Fruit fly (Drosophila melanogaster) whole organism, wandering third instar larva: Measurements from ENCODE around the gene CG2816.

Experiments used
- Abd-B ChIP-seq: fragments of >200 bp; optimal IDR thresholded peaks from 2 replicates; lab custom pipeline; 2017; ENCODE audit warnings: missing biosample characterization, missing genetic modification characterization
- CG32264 ChIP-seq: fragments of 200-800 bp; sonication (Bioruptor generic); optimal IDR thresholded peaks from 2 replicates; lab custom pipeline; 2016; ENCODE audit warnings: missing biosample characterization, missing genetic modification characterization
- CG9705 ChIP-seq: fragments of 200-800 bp; sonication (Bioruptor generic); optimal IDR thresholded peaks from 2 replicates; lab custom pipeline; 2018; ENCODE audit warnings: missing biosample characterization, mild to moderate bottlenecking, missing genetic modification characterization
- CrebA ChIP-seq: fragments of 200-800 bp; sonication (Bioruptor generic); optimal IDR thresholded peaks from 2 replicates; lab custom pipeline; 2016; ENCODE audit warnings: missing biosample characterization, mild to moderate bottlenecking, missing genetic modification characterization, borderline replicate concordance
- Dfd ChIP-seq: fragments of >200 bp; optimal IDR thresholded peaks from 2 replicates; lab custom pipeline; 2017; ENCODE audit warnings: missing biosample characterization, missing genetic modification characterization
- GATAd ChIP-seq: sonication (Bioruptor generic); optimal IDR thresholded peaks from 2 replicates; lab custom pipeline; 2016; ENCODE audit warnings: missing biosample characterization, missing genetic modification characterization
- HLH106 ChIP-seq: fragments of 200-800 bp; optimal IDR thresholded peaks from 3 replicates; lab custom pipeline; 2019; ENCODE audit warnings: missing biosample characterization, mild to moderate bottlenecking, missing genetic modification characterization, moderate library complexity
- Hnf4 ChIP-seq: fragments of 200-800 bp; sonication (Bioruptor generic); optimal IDR thresholded peaks from 2 replicates; lab custom pipeline; 2016; ENCODE audit warnings: missing biosample characterization, mild to moderate bottlenecking, missing genetic modification characterization
- Hr78 ChIP-seq: fragments of >200 bp; optimal IDR thresholded peaks from 2 replicates; lab custom pipeline; 2017; ENCODE audit warnings: missing biosample characterization, missing genetic modification characterization
- Hr83 ChIP-seq: fragments of 200-300 bp; sonication (Bioruptor generic); optimal IDR thresholded peaks from 2 replicates; lab custom pipeline; 2016; ENCODE audit warnings: missing biosample characterization, mild to moderate bottlenecking, missing genetic modification characterization, moderate library complexity; ENCODE audit not compliant: poor library complexity, severe bottlenecking
- Jra ChIP-seq: sonication (Bioruptor generic); optimal IDR thresholded peaks from 2 replicates; lab custom pipeline; 2016; ENCODE audit warnings: missing biosample characterization, missing genetic modification characterization
- Mio ChIP-seq: sonication (Bioruptor generic); optimal IDR thresholded peaks from 2 replicates; lab custom pipeline; 2016; ENCODE audit warnings: missing biosample characterization, missing genetic modification characterization
- Myc ChIP-seq: fragments of >200 bp; optimal IDR thresholded peaks from 2 replicates; lab custom pipeline; 2017
- N ChIP-seq: fragments of >200 bp; optimal IDR thresholded peaks from 2 replicates; lab custom pipeline; 2018; ENCODE audit warnings: missing biosample characterization, missing external identifiers, missing genetic modification characterization
- OdsH ChIP-seq: fragments of 200-800 bp; sonication (Bioruptor generic); optimal IDR thresholded peaks from 2 replicates; lab custom pipeline; 2016; ENCODE audit warnings: missing biosample characterization, mild to moderate bottlenecking, missing genetic modification characterization
- Sp1 ChIP-seq: fragments of 200-800 bp; sonication (Bioruptor generic); optimal IDR thresholded peaks from 3 replicates; lab custom pipeline; 2019; ENCODE audit warnings: missing biosample characterization, mild to moderate bottlenecking, missing genetic modification characterization, moderate library complexity
- br ChIP-seq: fragments of 200-800 bp; sonication (Bioruptor generic); optimal IDR thresholded peaks from 2 replicates; lab custom pipeline; 2016; ENCODE audit warnings: missing biosample characterization, missing genetic modification characterization
- brk ChIP-seq: fragments of 200-800 bp; sonication (Bioruptor generic); optimal IDR thresholded peaks from 2 replicates; lab custom pipeline; 2016; ENCODE audit warnings: missing biosample characterization, mild to moderate bottlenecking, missing genetic modification characterization
- dl ChIP-seq, 2 experiments: fragments of 175-275, 200-275 bp in 1 of 2; fragments of 200-275 bp in 1 of 2; sonication (Bioruptor generic); optimal IDR thresholded peaks; lab custom pipeline; 2018; ENCODE audit warnings: mild to moderate bottlenecking in 2 of 2, missing biosample characterization in 2 of 2, missing genetic modification characterization in 2 of 2, moderate library complexity in 2 of 2; ENCODE audit not compliant: partially characterized antibody in 2 of 2, insufficient read depth in 1 of 2
- dmrt93B ChIP-seq: fragments of 200-800 bp; sonication (Bioruptor generic); optimal IDR thresholded peaks from 2 replicates; lab custom pipeline; 2018; ENCODE audit warnings: missing biosample characterization, mild to moderate bottlenecking, missing genetic modification characterization
- dsf ChIP-seq: sonication (Bioruptor generic); optimal IDR thresholded peaks from 2 replicates; lab custom pipeline; 2016; ENCODE audit warnings: missing biosample characterization, missing genetic modification characterization, borderline replicate concordance
- ey ChIP-seq: fragments of 200-800 bp; sonication (Bioruptor generic); optimal IDR thresholded peaks from 2 replicates; lab custom pipeline; 2016; ENCODE audit warnings: missing biosample characterization, missing genetic modification characterization
- foxo ChIP-seq, 2 experiments: fragments of 200-800 bp; sonication (Bioruptor generic); optimal IDR thresholded peaks; 2 replicates in 1 of 2; 3 replicates in 1 of 2; lab custom pipeline; 2016 to 2017; ENCODE audit warnings: missing biosample characterization in 2 of 2, missing genetic modification characterization in 2 of 2
- fru ChIP-seq: fragments of 200-800 bp; sonication (Bioruptor generic); optimal IDR thresholded peaks from 3 replicates; lab custom pipeline; 2016; ENCODE audit warnings: missing biosample characterization, mild to moderate bottlenecking, missing genetic modification characterization
- h ChIP-seq: fragments of 200-800 bp; sonication (Bioruptor generic); optimal IDR thresholded peaks from 3 replicates; lab custom pipeline; 2016; ENCODE audit warnings: missing biosample characterization, mild to moderate bottlenecking, missing genetic modification characterization
- jim ChIP-seq: fragments of 175-275, 200-325 bp; sonication (Bioruptor generic); optimal IDR thresholded peaks from 2 replicates; lab custom pipeline; 2016; ENCODE audit warnings: missing biosample characterization, mild to moderate bottlenecking, missing genetic modification characterization
- lola ChIP-seq: fragments of >200 bp; optimal IDR thresholded peaks from 2 replicates; lab custom pipeline; 2017; ENCODE audit warnings: missing biosample characterization, missing genetic modification characterization
- pan ChIP-seq: fragments of >200 bp; optimal IDR thresholded peaks from 2 replicates; lab custom pipeline; 2017
- psq ChIP-seq: fragments of 200-800 bp; sonication (Bioruptor generic); optimal IDR thresholded peaks from 3 replicates; lab custom pipeline; 2017; ENCODE audit warnings: missing biosample characterization, mild to moderate bottlenecking, missing genetic modification characterization, moderate library complexity
- sage ChIP-seq: fragments of 200-800 bp; sonication (Bioruptor generic); optimal IDR thresholded peaks from 2 replicates; lab custom pipeline; 2016; ENCODE audit warnings: missing biosample characterization, mild to moderate bottlenecking, missing genetic modification characterization
- sv ChIP-seq: fragments of 200-800 bp; sonication (Bioruptor generic); optimal IDR thresholded peaks from 3 replicates; lab custom pipeline; 2016; ENCODE audit warnings: missing biosample characterization, missing genetic modification characterization
- tai ChIP-seq: sonication (Bioruptor generic); optimal IDR thresholded peaks from 2 replicates; lab custom pipeline; 2016; ENCODE audit warnings: missing biosample characterization, missing genetic modification characterization
- usp ChIP-seq: fragments of >200 bp; optimal IDR thresholded peaks from 2 replicates; lab custom pipeline; 2017; ENCODE audit warnings: missing biosample characterization, missing genetic modification characterization
- woc ChIP-seq: sonication (Bioruptor generic); optimal IDR thresholded peaks from 2 replicates; lab custom pipeline; 2016; ENCODE audit warnings: missing biosample characterization, mild to moderate bottlenecking, missing genetic modification characterization

The CG2816 gene

DNA sequence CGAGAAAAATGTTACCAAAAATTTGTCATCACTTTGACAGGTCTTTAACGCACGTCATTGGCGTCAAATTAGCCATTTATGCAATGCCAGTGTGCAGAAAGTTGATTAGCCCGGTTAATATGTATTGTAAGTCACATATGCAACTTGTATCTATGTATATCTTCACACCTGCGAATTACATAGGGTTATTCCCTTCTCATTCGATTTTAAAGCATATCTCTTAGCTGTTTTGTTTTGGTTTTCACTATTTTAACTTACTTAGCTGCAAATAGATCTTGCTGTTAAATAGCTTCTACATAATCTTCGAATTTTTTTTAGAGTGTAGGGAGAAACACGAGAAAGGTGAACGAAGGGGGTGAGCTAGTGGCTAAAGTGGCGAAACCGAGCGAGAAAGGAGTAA lies 27.6 kb downstream of the CG2816 start:
- no peak for TF ChIP-seq N (GFP tag; lab: Kevin White, UChicago)
- TF ChIP-seq foxo (GFP tag; optimal IDR thresholded peaks at IDR 0.05; lab: Kevin White, UChicago) = no peak
- no peak for TF ChIP-seq CG9705 (GFP tag; lab: Kevin White, UChicago)
- TF ChIP-seq fru (GFP tag; lab: Kevin White, UChicago) = no peak
- TF ChIP-seq brk = no peak
- TF ChIP-seq CG32264 (GFP tag; lab: Kevin White, UChicago) = no peak
- no peak for TF ChIP-seq Jra (GFP tag; lab: Kevin White, UChicago)
- TF ChIP-seq Sp1 (GFP tag; lab: Kevin White, UChicago) = no peak
- no peak for TF ChIP-seq sv
- TF ChIP-seq sage (GFP tag; lab: Kevin White, UChicago) = no peak
- TF ChIP-seq dmrt93B (GFP tag; lab: Kevin White, UChicago) = no peak
- TF ChIP-seq psq (GFP tag; lab: Kevin White, UChicago) = no peak
- TF ChIP-seq br = no peak
- TF ChIP-seq Hr78 (GFP tag; lab: Kevin White, UChicago) = no peak
- no peak for TF ChIP-seq ey (GFP tag; lab: Kevin White, UChicago)
- no peak for TF ChIP-seq CrebA
- TF ChIP-seq Hnf4 (GFP tag; lab: Kevin White, UChicago) = no peak
- no peak for TF ChIP-seq GATAd (GFP tag; lab: Kevin White, UChicago)
- TF ChIP-seq Mio (GFP tag; lab: Kevin White, UChicago) = no peak
- no peak for TF ChIP-seq HLH106 (tag; lab: Kevin White, UChicago)

DNA sequence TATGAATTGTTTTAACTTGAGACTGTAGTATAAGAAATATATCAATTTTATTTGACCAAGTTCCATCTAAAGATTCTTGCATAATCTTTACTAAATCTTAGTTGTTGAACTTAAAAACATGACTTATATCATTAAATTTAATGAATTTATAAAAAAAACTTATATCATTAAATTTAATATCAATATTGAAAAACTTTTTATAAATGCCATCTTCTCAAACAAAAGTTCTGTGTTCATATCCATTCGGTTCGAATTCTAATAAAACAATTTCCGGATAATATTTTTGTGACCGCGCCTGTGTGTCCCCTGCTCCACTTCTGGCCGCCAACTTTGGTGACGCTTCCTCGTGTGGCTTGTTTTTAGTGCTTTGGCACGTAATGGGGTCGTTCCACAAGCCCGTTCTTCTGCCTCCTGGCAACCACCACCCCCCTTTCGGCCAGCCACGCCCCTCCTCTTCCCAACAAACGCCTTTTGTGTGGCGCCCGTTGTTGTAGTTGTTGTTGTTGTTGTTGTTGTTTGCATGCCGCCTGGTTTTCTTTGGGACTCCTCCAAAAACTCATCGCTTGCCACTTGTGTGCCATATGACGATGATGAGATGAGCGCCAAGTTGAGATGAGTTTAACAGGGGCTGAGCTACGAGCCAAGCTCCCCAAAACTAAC lies 33.7 kb downstream of the CG2816 start:
- TF ChIP-seq Hr83 (GFP tag; lab: Kevin White, UChicago) (no peak), CG9705 (GFP tag; lab: Kevin White, UChicago) (no peak), Sp1 (GFP tag; lab: Kevin White, UChicago) (no peak), woc (GFP tag; lab: Kevin White, UChicago) (no peak)

DNA sequence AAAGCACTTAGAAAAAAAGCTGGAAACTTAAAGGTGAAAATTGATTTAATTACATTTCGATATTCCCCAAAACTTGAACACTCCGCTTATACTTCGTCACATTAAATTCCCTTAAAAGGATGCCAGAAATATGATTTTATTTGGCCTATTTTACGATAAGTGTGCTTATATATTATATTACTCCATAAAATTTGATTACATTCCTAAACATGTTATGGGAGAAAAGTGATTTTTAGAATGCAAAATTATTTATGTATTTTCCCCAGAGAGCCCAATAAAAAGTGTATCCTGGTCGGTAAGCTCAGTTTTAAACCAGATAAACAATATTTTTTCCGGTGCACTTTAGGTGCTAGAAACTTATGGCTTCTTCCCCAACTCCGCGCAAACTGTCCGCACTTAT lies 34.2 kb downstream of the CG2816 start:
- TF ChIP-seq brk (no peak), h (no peak), CG9705 (GFP tag; lab: Kevin White, UChicago) (no peak), Sp1 (GFP tag; lab: Kevin White, UChicago) (no peak), sage (GFP tag; lab: Kevin White, UChicago) (no peak), Hr83 (GFP tag; lab: Kevin White, UChicago) (no peak), lola (GFP tag; lab: Kevin White, UChicago) (no peak), psq (GFP tag; lab: Kevin White, UChicago) (no peak), Abd-B (GFP tag; lab: Kevin White, UChicago) (no peak), Mio (GFP tag; lab: Kevin White, UChicago) (no peak), pan (lab: Kevin White, UChicago) (no peak), CrebA (no peak), jim (GFP tag; lab: Kevin White, UChicago) (no peak), foxo (GFP tag; optimal IDR thresholded peaks at IDR 0.05; lab: Kevin White, UChicago) (no peak), woc (GFP tag; lab: Kevin White, UChicago) (no peak), Myc (lab: Kevin White, UChicago) (no peak), Dfd (no peak), tai (GFP tag; lab: Kevin White, UChicago) (no peak)

- no peak for TF ChIP-seq N (GFP tag; lab: Kevin White, UChicago)
- no peak for TF ChIP-seq fru (GFP tag; lab: Kevin White, UChicago)
- no peak for TF ChIP-seq br
- no peak for TF ChIP-seq CG9705 (GFP tag; lab: Kevin White, UChicago)
- no peak for TF ChIP-seq OdsH (GFP tag; lab: Kevin White, UChicago)
- TF ChIP-seq woc (GFP tag; lab: Kevin White, UChicago) = no peak
- TF ChIP-seq usp (GFP tag; lab: Kevin White, UChicago) = no peak
- no peak for TF ChIP-seq pan (lab: Kevin White, UChicago)
- TF ChIP-seq Mio (GFP tag; lab: Kevin White, UChicago) = no peak
- no peak for TF ChIP-seq h
- TF ChIP-seq dsf (GFP tag; lab: Kevin White, UChicago) = no peak
- TF ChIP-seq dl (GFP tag; optimal IDR thresholded peaks at IDR 0.05; lab: Kevin White, UChicago; ENCODE audit: insufficient read depth in 1 of 2, partially characterized antibody in 2 of 2) = no peak
- no peak for TF ChIP-seq CrebA
- no peak for TF ChIP-seq CG32264 (GFP tag; lab: Kevin White, UChicago)
- no peak for TF ChIP-seq jim (GFP tag; lab: Kevin White, UChicago)
- no peak for TF ChIP-seq Abd-B (GFP tag; lab: Kevin White, UChicago)
- no peak for TF ChIP-seq sage (GFP tag; lab: Kevin White, UChicago)
- TF ChIP-seq, all 38 proteins: peak for 0
Measured at dm6 chr2L:3740443-3740842, 37.0 kb downstream of the CG2816 start.
